Fruit fly (Drosophila melanogaster): ENCODE measurements around the gene sphinx2.

Gene sphinx2

DNA sequence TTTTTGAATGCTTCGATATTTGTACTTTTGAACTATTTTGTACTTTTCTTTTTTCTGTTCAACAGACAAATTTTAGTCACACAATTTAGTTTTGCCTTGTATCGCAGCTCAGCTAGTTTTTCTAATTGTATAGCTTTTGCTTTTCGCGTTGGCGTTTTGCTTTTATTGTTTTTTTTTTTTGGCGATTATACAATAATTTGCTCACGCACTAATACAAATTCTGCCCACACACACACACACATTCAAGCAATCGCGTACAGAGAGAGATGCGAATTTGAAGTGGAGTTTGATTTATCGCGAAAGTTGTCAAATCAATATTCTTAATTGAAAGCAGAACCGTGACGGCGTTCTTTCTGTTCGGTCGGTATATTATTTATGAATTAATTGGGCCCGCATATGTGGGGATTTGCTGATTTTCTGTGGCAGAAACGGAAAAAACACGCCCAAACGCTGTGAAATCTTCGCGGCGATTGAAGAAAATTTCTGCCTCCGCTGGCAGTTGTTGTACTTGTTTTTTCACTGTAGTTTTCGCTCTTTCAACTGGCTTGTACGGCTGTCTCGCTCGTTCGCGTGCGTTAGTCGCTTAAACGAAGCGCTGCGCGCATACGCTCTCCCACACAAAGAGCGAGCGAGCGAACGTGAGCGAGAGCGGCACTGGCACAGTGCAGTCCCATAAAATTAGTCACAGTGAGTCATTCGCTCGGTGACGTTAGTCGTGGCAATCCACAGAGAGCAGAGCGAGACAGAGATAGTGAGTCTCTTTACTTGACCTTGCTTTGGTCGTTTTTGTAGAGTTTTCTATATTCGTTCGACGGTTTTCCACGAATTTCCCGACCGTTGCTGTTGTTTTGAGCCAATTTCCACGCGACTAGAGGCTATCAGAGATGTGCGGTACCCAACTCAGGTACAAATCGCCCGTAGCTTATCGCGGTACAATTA, 5.5 kb downstream of the sphinx2 start, which contains the start of gene Rac2 (continued):
- TF ChIP-seq Fer2 (tag; optimal IDR thresholded peaks at IDR 0.05) (no peak), chn (GFP tag; optimal IDR thresholded peaks at IDR 0.05) (peak; percentile 57), dpn (GFP tag; optimal IDR thresholded peaks at IDR 0.05) (no peak), jing (GFP tag; optimal IDR thresholded peaks at IDR 0.05) (no peak), CG31224 (GFP tag; IDR thresholded peaks at IDR 0.05) (0 out of 2 replicates have a peak, but pooled peaks have one; percentile 13), CG2120 (GFP tag; optimal IDR thresholded peaks at IDR 0.05) (peak; percentile 38), Bteb2 (GFP tag; optimal IDR thresholded peaks at IDR 0.05) (peak; percentile 36), slou (GFP tag; optimal IDR thresholded peaks at IDR 0.05) (no peak), Rfx (GFP tag; IDR thresholded peaks at IDR 0.05) (0 out of 2 replicates have a peak, but pooled peaks have one; percentile 9), Sox100B (GFP tag; optimal IDR thresholded peaks at IDR 0.05) (no peak), dati (GFP tag; IDR thresholded peaks at IDR 0.05) (no peak), Hr3 (GFP tag; optimal IDR thresholded peaks at IDR 0.05) (no peak), zf30C (GFP tag; optimal IDR thresholded peaks at IDR 0.05) (peak; percentile 83), chif (GFP tag; optimal IDR thresholded peaks at IDR 0.05) (no peak), Atf6 (GFP tag; IDR thresholded peaks at IDR 0.05) (peak; percentile 13; the same call in 1 of the 2 replicates), CG10565 (GFP tag; optimal IDR thresholded peaks at IDR 0.05) (no peak), run (tag; optimal IDR thresholded peaks at IDR 0.05) (no peak), Asciz (GFP tag; optimal IDR thresholded peaks at IDR 0.05) (no peak), Nf-YB (GFP tag; optimal IDR thresholded peaks at IDR 0.05) (peak; percentile 14), CG4404 (GFP tag; IDR thresholded peaks at IDR 0.05) (0 out of 2 replicates have a peak, but pooled peaks have one; percentile 24), CG3281 (GFP tag; optimal IDR thresholded peaks at IDR 0.05) (peak; percentile 47), CG13296 (GFP tag; optimal IDR thresholded peaks at IDR 0.05) (peak; percentile 31), CG32532 (GFP tag; IDR thresholded peaks at IDR 0.05) (peak; percentile 61; the same call in 1 of the 2 replicates), CG6765 (GFP tag; optimal IDR thresholded peaks at IDR 0.05) (no peak), sob (GFP tag; IDR thresholded peaks at IDR 0.05) (peak; percentile 45; the same call in 1 of the 2 replicates), CG32772 (GFP tag; IDR thresholded peaks at IDR 0.05) (peak; percentile 39; the same call in 1 of the 2 replicates), CG12299 (tag; optimal IDR thresholded peaks at IDR 0.05) (peak; percentile 2), Eip74EF (GFP tag; optimal IDR thresholded peaks at IDR 0.05) (peak in 1 of 2 experiments; percentile 23), sna (GFP tag; IDR thresholded peaks at IDR 0.05; ENCODE audit: partially characterized antibody) (0 out of 2 replicates have a peak, but pooled peaks have one; percentile 46), bsh (GFP tag; optimal IDR thresholded peaks at IDR 0.05) (peak; percentile 14 to 24), CG42726 (GFP tag; IDR thresholded peaks at IDR 0.05; ENCODE audit: partially characterized antibody) (0 out of 2 replicates have a peak, but pooled peaks have one; percentile 18), sqz (GFP tag; optimal IDR thresholded peaks at IDR 0.05) (peak; percentile 64), HLHmδ (GFP tag; optimal IDR thresholded peaks at IDR 0.05) (peak; percentile 16), D19A (tag; optimal IDR thresholded peaks at IDR 0.05) (peak; percentile 89), hb (GFP tag; IDR thresholded peaks at IDR 0.05; ENCODE audit: partially characterized antibody) (no peak), NC2α (GFP tag; optimal IDR thresholded peaks at IDR 0.05) (no peak), lbe (GFP tag; optimal IDR thresholded peaks at IDR 0.05) (no peak), BtbVII (GFP tag; optimal IDR thresholded peaks at IDR 0.05) (peak; percentile 26), CG10366 (GFP tag; IDR thresholded peaks at IDR 0.05) (no peak), Bgb (GFP tag; IDR thresholded peaks at IDR 0.05; ENCODE audit: partially characterized antibody) (peak; percentile 36; the same call in 1 of the 2 replicates), CG14014 (GFP tag; IDR thresholded peaks at IDR 0.05) (0 out of 2 replicates have a peak, but pooled peaks have one; percentile 9), Sry-δ (GFP tag; optimal IDR thresholded peaks at IDR 0.05) (no peak), CG17829 (tag; optimal IDR thresholded peaks at IDR 0.05) (peak; percentile 15), sc (optimal IDR thresholded peaks at IDR 0.05) (no peak), sc (GFP tag; optimal IDR thresholded peaks at IDR 0.05) (no peak), CG12236 (GFP tag; optimal IDR thresholded peaks at IDR 0.05) (no peak), CG18262 (tag; optimal IDR thresholded peaks at IDR 0.05) (peak; percentile 11)
